Worm (Caenorhabditis elegans): ENCODE measurements around the gene C15F1.8.

DNA sequence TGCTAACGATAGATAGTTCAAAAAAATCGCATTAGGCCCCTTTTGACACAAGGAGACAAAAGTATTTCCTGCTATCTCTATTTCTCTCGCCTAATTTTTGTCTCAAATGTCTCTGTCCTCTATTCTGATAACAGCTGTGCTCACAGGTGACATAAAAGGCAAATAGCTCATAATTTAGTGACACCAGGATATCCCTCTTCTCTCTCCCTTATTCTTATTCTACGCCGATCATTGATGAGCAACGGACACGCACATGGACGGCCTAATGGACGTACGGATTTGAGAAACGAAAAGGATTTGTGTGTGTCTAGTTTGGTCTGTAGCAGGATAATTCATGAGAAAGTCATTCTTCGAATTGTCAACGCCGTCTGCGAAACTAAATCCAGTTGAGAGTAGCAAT lies 41.7 kb downstream of the C15F1.8 start:
- TF ChIP-seq sea-2 (GFP tag; IDR thresholded peaks at IDR 0.05) (no peak), nfya-1 (tag; optimal IDR thresholded peaks at IDR 0.05; ENCODE audit: borderline replicate concordance, insufficient read depth) (no peak), xnd-1 (tag; optimal IDR thresholded peaks at IDR 0.05) (no peak), ama-1 (optimal IDR thresholded peaks at IDR 0.05) (no peak), ama-1 (GFP tag; optimal IDR thresholded peaks at IDR 0.05) (no peak), F39B2.1 (GFP tag; IDR thresholded peaks at IDR 0.05) (no peak), dox-1 (GFP tag; IDR thresholded peaks at IDR 0.05) (no peak), ztf-3 (GFP tag; optimal IDR thresholded peaks at IDR 0.05) (no peak), ceh-91 (GFP tag; IDR thresholded peaks at IDR 0.05) (no peak), nhr-80 (tag; optimal IDR thresholded peaks at IDR 0.05) (peak; percentile 2), dpl-1 (GFP tag; optimal IDR thresholded peaks at IDR 0.05) (no peak)
